Worm (Caenorhabditis elegans) whole organism, L4/young adult: ENCODE measurements around the gene rmd-1.

Experiments
- dao-5 ChIP-seq: sonication (generic microtip); optimal IDR thresholded peaks from 2 replicates; lab custom pipeline; 2016; ENCODE audit warnings: missing genotype, missing genetic modification characterization, moderate library complexity, missing compliant biosample characterization
- him-1 ChIP-seq: sonication (generic microtip); optimal IDR thresholded peaks from 2 replicates; lab custom pipeline; 2016; ENCODE audit warnings: missing genotype, missing genetic modification reagents, missing genetic modification characterization, missing compliant biosample characterization

DNA sequence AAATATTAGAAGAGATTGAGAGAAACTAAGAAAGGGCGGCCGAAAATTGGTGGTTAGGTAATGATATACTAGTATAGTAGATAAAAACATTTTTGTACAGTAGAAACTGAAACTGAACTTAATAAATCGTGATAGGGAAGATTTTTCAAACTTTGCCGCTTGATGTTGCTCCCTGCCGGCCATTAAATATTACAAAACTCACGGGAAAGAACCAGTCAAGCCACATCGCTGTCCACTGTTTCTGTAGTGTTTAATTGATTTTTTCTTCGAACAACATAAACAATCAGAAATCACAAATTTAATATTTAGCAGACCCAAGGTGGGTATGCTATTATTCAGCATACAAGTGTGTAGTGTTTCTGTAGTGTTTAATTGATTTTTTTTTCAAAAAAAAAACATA, 7.8 kb upstream of the rmd-1 start, which contains the start of gene T05G5.5:
- TF ChIP-seq him-1 = no peak
- no peak for TF ChIP-seq dao-5 (tag; lab: Kevin White, UChicago)
